Worm (Caenorhabditis elegans) whole organism, late embryonic: ENCODE measurements around the gene F42A9.11.

Source experiments
- F13H6.1 ChIP-seq: sonication (generic microtip); optimal IDR thresholded peaks from 2 replicates; lab custom pipeline; 2016; ENCODE audit warnings: missing genetic modification characterization, missing compliant biosample characterization
- ceh-14 ChIP-seq: sonication (generic microtip); optimal IDR thresholded peaks from 2 replicates; lab custom pipeline; 2016; ENCODE audit warnings: missing genotype, missing genetic modification characterization, missing compliant biosample characterization
- ceh-22 ChIP-seq: sonication (generic microtip); optimal IDR thresholded peaks from 2 replicates; lab custom pipeline; 2017; ENCODE audit warnings: missing biosample characterization, missing genetic modification characterization
- ceh-30 ChIP-seq: fragments of 150-350 bp; optimal IDR thresholded peaks from 2 replicates; lab custom pipeline; 2014; ENCODE audit warnings: missing biosample characterization, missing genetic modification characterization
- eyg-1 ChIP-seq: sonication (generic microtip); optimal IDR thresholded peaks from 2 replicates; lab custom pipeline; 2016; ENCODE audit warnings: missing genotype, missing genetic modification characterization, missing compliant biosample characterization
- fkh-10 ChIP-seq: fragments of 150-350 bp; optimal IDR thresholded peaks from 2 replicates; lab custom pipeline; 2014; ENCODE audit warnings: missing biosample characterization, missing genetic modification reagents, missing genetic modification characterization
- gmeb-2 ChIP-seq: sonication (generic microtip); optimal IDR thresholded peaks from 2 replicates; lab custom pipeline; 2016; ENCODE audit warnings: missing genetic modification characterization, inconsistent platforms, missing compliant biosample characterization
- hlh-15 ChIP-seq: sonication (generic microtip); optimal IDR thresholded peaks from 2 replicates; lab custom pipeline; 2016; ENCODE audit warnings: missing genetic modification characterization, missing compliant biosample characterization
- lim-6 ChIP-seq: sonication (generic microtip); optimal IDR thresholded peaks from 2 replicates; lab custom pipeline; 2016; ENCODE audit warnings: missing genetic modification characterization, missing compliant biosample characterization
- nhr-232 ChIP-seq: sonication (generic microtip); optimal IDR thresholded peaks from 2 replicates; lab custom pipeline; 2016; ENCODE audit warnings: missing genetic modification characterization, missing compliant biosample characterization
- npax-4 ChIP-seq: sonication (generic microtip); optimal IDR thresholded peaks from 2 replicates; lab custom pipeline; 2016; ENCODE audit warnings: missing genetic modification characterization, missing compliant biosample characterization
- odd-2 ChIP-seq: sonication (generic microtip); optimal IDR thresholded peaks from 2 replicates; lab custom pipeline; 2017; ENCODE audit warnings: antibody characterized with exemption, mild to moderate bottlenecking, missing genetic modification characterization, missing compliant biosample characterization
- pha-4 ChIP-seq: fragments of 150-350 bp; optimal IDR thresholded peaks from 2 replicates; lab custom pipeline; 2018; ENCODE audit warnings: missing biosample characterization, missing genetic modification reagents, missing genetic modification characterization
- pqm-1 ChIP-seq: sonication (generic microtip); optimal IDR thresholded peaks from 2 replicates; lab custom pipeline; 2016; ENCODE audit warnings: missing genetic modification characterization, missing compliant biosample characterization
- sdc-2 ChIP-seq: sonication (generic microtip); optimal IDR thresholded peaks from 2 replicates; lab custom pipeline; 2016; ENCODE audit warnings: missing genotype, missing genetic modification characterization, missing compliant biosample characterization
- syd-9 ChIP-seq: sonication (generic microtip); optimal IDR thresholded peaks from 2 replicates; lab custom pipeline; 2016; ENCODE audit warnings: mild to moderate bottlenecking, missing genetic modification characterization, moderate library complexity, missing compliant biosample characterization
- ztf-16 ChIP-seq: sonication (generic microtip); optimal IDR thresholded peaks from 2 replicates; lab custom pipeline; 2017; ENCODE audit warnings: missing genetic modification characterization, missing compliant biosample characterization

Gene F42A9.11

DNA sequence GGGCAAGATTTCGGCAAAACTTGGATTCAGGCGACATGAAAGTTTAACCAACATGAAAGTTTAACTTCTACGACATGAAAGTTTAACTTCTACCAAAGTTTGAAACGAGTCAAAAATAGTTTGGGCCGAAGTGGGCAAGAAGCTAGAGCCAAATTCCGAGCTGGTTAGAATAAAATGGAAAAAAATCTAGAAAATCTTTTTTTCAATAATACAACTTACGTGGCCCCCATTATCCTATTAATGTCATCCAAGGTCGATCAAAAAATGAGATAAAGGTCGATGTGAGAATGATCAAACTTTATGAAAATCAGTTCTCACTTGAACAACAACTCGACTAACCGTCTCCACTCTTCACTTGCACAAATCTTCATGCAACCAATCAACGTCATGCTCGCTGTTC lies 49.9 kb downstream of the F42A9.11 start, which contains the start of gene F08B4.8:
Gene F08B4.8 (plus strand): TSS at position 301 of the 400 bp plus-strand sequence.
- TF ChIP-seq hlh-15 (tag; lab: Kevin White, UChicago) (no peak), fkh-10 (GFP tag; lab: Kevin White, UChicago) (no peak), ceh-30 (no peak), syd-9 (tag; lab: Kevin White, UChicago) (no peak), ceh-22 (tag; lab: Kevin White, UChicago) (no peak), pqm-1 (tag; lab: Kevin White, UChicago) (no peak), gmeb-2 (no peak), eyg-1 (no peak), sdc-2 (tag; lab: Kevin White, UChicago) (no peak), F13H6.1 (tag; lab: Kevin White, UChicago) (no peak), lim-6 (tag; lab: Kevin White, UChicago) (no peak), nhr-232 (no peak), ztf-16 (no peak), odd-2 (tag; lab: Kevin White, UChicago) (no peak), npax-4 (no peak), pha-4 (tag; lab: Kevin White, UChicago) (no peak), ceh-14 (no peak)
